Worm (Caenorhabditis elegans) whole organism, young adult: ENCODE results near the gene nhr-125.

Experiments used
- B0035.1 ChIP-seq: sonication (generic microtip); optimal IDR thresholded peaks from 2 replicates; lab custom pipeline; 2016; ENCODE audit warnings: missing genetic modification characterization, mild to moderate bottlenecking, missing compliant biosample characterization, missing genotype, missing genetic modification reagents
- F22D6.2 ChIP-seq: sonication (generic microtip); optimal IDR thresholded peaks from 2 replicates; lab custom pipeline; 2016; ENCODE audit warnings: mild to moderate bottlenecking, missing genetic modification characterization, missing compliant biosample characterization
- atf-7 ChIP-seq: sonication (generic microtip); optimal IDR thresholded peaks from 2 replicates; lab custom pipeline; 2017; ENCODE audit warnings: mild to moderate bottlenecking, missing genetic modification characterization, missing compliant biosample characterization
- ets-4 ChIP-seq: fragments of 200-800 bp; sonication (Bioruptor generic); optimal IDR thresholded peaks from 2 replicates; lab custom pipeline; 2018; ENCODE audit warnings: mild to moderate bottlenecking, missing genetic modification characterization, missing compliant biosample characterization
- hsf-1 ChIP-seq: fragments of 200-800 bp; sonication (Bioruptor generic); IDR thresholded peaks from 2 replicates; pipeline ENCODE4 v1.3.6; 2022; ENCODE audit warnings: missing genetic modification reagents, missing genetic modification characterization, missing compliant biosample characterization
- lin-54 ChIP-seq: fragments of 200-800 bp; sonication (Bioruptor generic); optimal IDR thresholded peaks from 2 replicates; lab custom pipeline; 2018; ENCODE audit warnings: mild to moderate bottlenecking, missing genetic modification characterization, missing compliant biosample characterization
- nhr-120 ChIP-seq: fragments of 200-800 bp; sonication (Bioruptor generic); IDR thresholded peaks from 2 replicates; pipeline ENCODE4 v1.3.6; 2022; ENCODE audit warnings: missing genetic modification characterization, missing compliant biosample characterization
- nhr-90 ChIP-seq: sonication (generic microtip); optimal IDR thresholded peaks from 2 replicates; lab custom pipeline; 2016; ENCODE audit warnings: missing genotype, mild to moderate bottlenecking, missing genetic modification characterization, missing compliant biosample characterization
- sdz-38 ChIP-seq: sonication (generic microtip); optimal IDR thresholded peaks from 2 replicates; lab custom pipeline; 2016; ENCODE audit warnings: missing genotype, missing genetic modification characterization, missing compliant biosample characterization
- ztf-26 ChIP-seq: sonication (generic microtip); optimal IDR thresholded peaks from 2 replicates; lab custom pipeline; 2017; ENCODE audit warnings: missing genetic modification characterization, missing compliant biosample characterization

ce11 chrV:4332450-4332849 lies 7.1 kb upstream of the nhr-125 start, which contains the start of gene oac-12:
- TF ChIP-seq ztf-26 (tag; lab: Kevin White, UChicago): no peak
- TF ChIP-seq nhr-90 (tag; lab: Kevin White, UChicago): no peak
- TF ChIP-seq ets-4 (GFP tag; lab: Kevin White, UChicago): no peak
- no peak for TF ChIP-seq B0035.1
- TF ChIP-seq atf-7: no peak
- no peak for TF ChIP-seq lin-54
- no peak for TF ChIP-seq nhr-120
- TF ChIP-seq F22D6.2 (tag; lab: Kevin White, UChicago): no peak
- no peak for TF ChIP-seq hsf-1 (GFP tag; lab: Robert Waterston, UW)
- no peak for TF ChIP-seq sdz-38 (tag; lab: Kevin White, UChicago)
